Fruit fly (Drosophila melanogaster): ENCODE results near the gene Zmynd8.

Zmynd8 gene

DNA sequence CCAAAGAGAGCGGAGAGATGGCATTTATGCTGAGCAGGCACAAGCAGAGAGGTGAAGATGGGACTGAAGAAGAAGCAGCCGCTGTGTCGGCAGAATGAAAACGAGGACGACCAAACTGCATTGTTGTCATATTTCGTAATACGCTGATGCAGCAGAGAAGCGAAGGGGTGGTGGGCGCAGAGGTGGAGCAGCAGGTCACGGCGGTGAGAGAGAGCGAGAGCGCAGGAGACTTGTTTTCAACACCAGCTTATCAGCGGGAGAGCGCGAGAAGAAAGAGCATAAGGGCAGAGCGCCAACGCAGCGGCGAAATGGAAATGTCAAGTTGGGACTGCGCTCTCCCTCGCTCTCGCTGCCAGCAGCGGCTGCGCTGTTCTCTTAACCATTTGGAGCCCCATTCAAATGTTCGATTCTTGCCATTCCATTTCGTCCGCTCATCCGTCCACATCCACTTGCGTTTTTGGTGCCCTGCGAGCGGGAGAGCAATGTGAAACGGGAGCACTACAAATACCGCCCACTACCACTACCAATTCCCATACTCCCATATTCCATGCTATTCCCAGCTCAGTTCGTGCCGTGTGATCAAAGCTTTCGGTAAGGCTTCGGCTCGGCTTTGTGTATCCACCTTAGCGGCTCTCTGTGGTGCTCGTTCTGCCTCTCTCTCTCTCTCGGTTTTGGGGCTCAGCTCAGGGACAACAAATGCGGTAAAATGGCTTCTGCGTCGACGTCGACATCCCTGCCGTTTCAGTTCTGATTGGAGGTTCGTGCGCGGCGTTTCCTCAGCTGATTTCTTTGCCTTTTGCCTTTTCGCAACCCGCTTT, 44.2 kb downstream of the Zmynd8 start, which contains the start of gene ttk:
TSS of gene ttk (plus strand) at position 562 of the 818 bp plus-strand sequence.
- 0 out of 2 replicates have a peak, but pooled peaks have one; percentile 20 for TF ChIP-seq CG10348 (GFP tag; IDR thresholded peaks at IDR 0.05)
- peak; percentile 35 for TF ChIP-seq Snoo (tag; optimal IDR thresholded peaks at IDR 0.05)
- peak; percentile 21 for TF ChIP-seq Pif1B (GFP tag; optimal IDR thresholded peaks at IDR 0.05)
- TF ChIP-seq CG32121 (GFP tag; IDR thresholded peaks at IDR 0.05): 0 out of 2 replicates have a peak, but pooled peaks have one; percentile 6
- peak; percentile 58 for TF ChIP-seq CG13204 (GFP tag; optimal IDR thresholded peaks at IDR 0.05)
- TF ChIP-seq CG34367 (tag; optimal IDR thresholded peaks at IDR 0.05): no peak
- TF ChIP-seq EcR (GFP tag; optimal IDR thresholded peaks at IDR 0.05): peak; percentile 91
- TF ChIP-seq CG4496 (GFP tag; IDR thresholded peaks at IDR 0.05): peak; percentile 80
- peak; percentile 20 for TF ChIP-seq gl (tag; optimal IDR thresholded peaks at IDR 0.05)
- TF ChIP-seq Ets98B (GFP tag; IDR thresholded peaks at IDR 0.05): peak; percentile 42; the same call in 1 of the 2 replicates
- TF ChIP-seq rn (GFP tag; IDR thresholded peaks at IDR 0.05): no peak
- TF ChIP-seq CG8159 (tag; optimal IDR thresholded peaks at IDR 0.05): peak; percentile 24
- TF ChIP-seq fd96Ca (GFP tag; IDR thresholded peaks at IDR 0.05): peak; percentile 59; the same call in 2 of the 3 replicates
- TF ChIP-seq Pif1A (GFP tag; optimal IDR thresholded peaks at IDR 0.05): peak; percentile 31
- no peak for TF ChIP-seq CG14655 (GFP tag; optimal IDR thresholded peaks at IDR 0.05)
- no peak for TF ChIP-seq CG9948 (tag; optimal IDR thresholded peaks at IDR 0.05)
- no peak for TF ChIP-seq CG17806 (tag; optimal IDR thresholded peaks at IDR 0.05)
- TF ChIP-seq CG8301 (tag; optimal IDR thresholded peaks at IDR 0.05): peak; percentile 0

DNA sequence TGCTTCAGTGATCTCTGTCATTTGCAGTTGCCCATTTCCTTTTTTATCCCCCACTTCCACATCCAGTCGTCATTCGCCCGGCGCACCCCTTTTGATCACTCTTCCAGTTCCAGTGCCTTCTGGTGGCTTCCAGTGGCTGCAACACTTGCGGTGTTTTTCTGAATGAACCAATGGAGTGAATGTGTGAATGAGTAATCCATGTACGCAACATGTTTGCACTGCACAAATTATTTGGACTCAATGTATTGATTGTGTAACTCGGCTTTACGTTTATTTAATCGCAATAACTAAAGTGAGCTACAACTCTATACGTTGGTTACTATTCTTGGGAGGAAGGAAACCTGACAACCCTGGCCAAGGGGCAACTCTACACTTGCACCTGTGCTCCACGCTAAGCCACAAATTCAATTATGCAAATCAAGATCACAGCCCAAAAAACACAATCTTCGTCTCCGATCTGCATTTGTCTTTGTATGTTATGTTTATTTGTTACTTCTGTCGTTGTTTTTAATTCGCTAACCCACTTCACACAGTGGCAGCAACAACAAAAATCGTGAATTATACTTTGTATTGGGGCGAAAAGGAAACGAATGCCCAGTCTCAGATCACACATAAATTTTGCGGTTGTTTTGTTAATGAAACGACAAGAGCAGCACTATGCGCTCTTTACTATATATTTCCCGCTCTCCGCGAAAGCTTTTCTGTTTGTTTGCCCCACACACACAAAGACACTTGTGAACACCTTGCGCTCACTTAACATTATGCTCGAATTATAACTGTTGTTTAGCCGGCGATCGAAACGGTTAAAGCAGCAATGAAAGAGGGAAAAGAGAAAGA, 45.8 kb downstream of the Zmynd8 start:
- TF ChIP-seq CG14655 (GFP tag; optimal IDR thresholded peaks at IDR 0.05): peak; percentile 6
- no peak for TF ChIP-seq CG8159 (tag; optimal IDR thresholded peaks at IDR 0.05)
- TF ChIP-seq CG4496 (GFP tag; IDR thresholded peaks at IDR 0.05): peak; percentile 53; the same call in 1 of the 3 replicates

DNA sequence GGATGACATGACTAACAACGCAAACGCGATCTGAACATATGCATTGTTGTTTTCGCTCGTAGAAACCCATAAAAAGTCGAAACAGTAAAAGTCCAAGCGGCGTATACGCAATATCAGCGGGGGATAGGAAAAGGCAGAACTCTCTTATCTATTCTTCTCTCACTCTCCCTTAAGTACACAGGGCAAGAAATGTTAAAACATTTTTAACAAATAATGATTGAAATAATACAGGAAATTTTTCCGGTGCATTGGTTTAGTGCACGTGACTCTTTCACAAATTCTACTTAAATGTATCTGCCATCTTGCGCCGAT, 46.4 kb downstream of the Zmynd8 start:
- TF ChIP-seq rn (GFP tag; IDR thresholded peaks at IDR 0.05) (no peak), CG8301 (tag; optimal IDR thresholded peaks at IDR 0.05) (no peak), EcR (GFP tag; optimal IDR thresholded peaks at IDR 0.05) (no peak), CG14655 (GFP tag; optimal IDR thresholded peaks at IDR 0.05) (no peak), Snoo (tag; optimal IDR thresholded peaks at IDR 0.05) (peak; percentile 2)

DNA sequence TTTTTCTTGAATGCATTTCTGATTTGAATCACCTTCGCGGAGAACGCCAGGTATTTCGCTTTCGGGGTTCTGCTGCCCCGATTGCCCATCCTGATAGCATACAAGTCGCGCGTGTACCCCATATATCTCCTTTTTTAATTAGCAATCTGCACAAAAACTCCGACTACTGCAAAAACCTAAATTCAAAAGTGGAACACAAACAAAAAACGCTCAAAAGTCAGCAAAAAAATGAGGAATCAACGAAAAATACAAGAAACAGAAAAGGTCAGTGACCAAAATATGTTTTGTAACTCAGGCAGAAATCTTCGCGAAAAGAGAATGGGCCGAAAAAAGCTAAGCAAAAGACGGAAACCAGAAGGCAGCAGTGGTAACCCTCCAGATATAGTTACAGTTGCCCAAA, 47.0 kb downstream of the Zmynd8 start:
- TF ChIP-seq Pif1A (GFP tag; optimal IDR thresholded peaks at IDR 0.05) (no peak), CG8301 (tag; optimal IDR thresholded peaks at IDR 0.05) (no peak), rn (GFP tag; IDR thresholded peaks at IDR 0.05) (no peak), CG34367 (tag; optimal IDR thresholded peaks at IDR 0.05) (no peak), CG12605 (GFP tag; IDR thresholded peaks at IDR 0.05) (no peak), Ets98B (GFP tag; IDR thresholded peaks at IDR 0.05) (no peak), fd96Ca (GFP tag; IDR thresholded peaks at IDR 0.05) (no peak), Pif1B (GFP tag; optimal IDR thresholded peaks at IDR 0.05) (no peak), CG32121 (GFP tag; IDR thresholded peaks at IDR 0.05) (no peak), CG9948 (tag; optimal IDR thresholded peaks at IDR 0.05) (no peak), CG17806 (tag; optimal IDR thresholded peaks at IDR 0.05) (no peak)

DNA sequence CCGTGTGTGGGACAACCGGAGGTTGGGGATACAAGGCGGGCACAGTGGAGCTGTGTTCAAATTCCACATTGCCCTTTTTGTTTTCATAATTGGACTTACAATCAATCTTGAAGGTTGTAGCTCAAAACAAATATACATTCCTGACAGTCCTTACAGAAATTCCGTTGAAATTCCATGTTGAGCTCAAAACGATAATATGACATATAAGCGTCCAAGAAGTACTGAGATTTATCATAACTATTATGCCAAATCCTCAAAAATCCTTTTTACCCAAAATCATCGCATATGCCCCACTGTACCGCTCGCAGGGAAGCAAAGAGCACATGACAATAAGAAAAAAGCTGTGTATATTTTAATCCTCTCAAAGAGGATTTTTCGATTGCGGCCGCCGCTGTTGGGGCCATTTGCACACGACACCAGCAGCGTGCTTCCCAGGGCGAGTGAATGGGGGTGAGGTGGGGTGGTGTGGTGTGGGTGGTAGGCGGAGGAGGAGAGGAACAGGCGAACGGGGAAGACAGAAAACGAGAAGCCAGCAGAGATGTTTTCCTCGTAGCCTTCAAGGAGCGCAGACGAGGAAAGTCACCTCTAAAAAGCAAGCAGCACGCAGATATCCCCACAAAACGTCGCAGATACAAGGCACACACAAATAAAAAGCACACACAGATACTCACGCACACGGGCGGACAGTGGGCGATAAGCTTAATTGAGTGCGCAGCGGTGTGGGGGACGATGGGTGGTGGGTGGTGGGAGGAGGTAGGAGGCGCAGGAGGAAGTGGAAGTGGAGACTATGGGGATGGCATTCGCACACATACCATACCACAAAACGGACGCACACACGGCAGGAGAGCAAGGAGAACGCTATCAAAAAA, 48.3 kb downstream of the Zmynd8 start:
- TF ChIP-seq Ets98B (GFP tag; IDR thresholded peaks at IDR 0.05) (peak; percentile 31), CG8159 (tag; optimal IDR thresholded peaks at IDR 0.05) (peak; percentile 84), CG15710 (tag; optimal IDR thresholded peaks at IDR 0.05) (peak; percentile 89), Snoo (tag; optimal IDR thresholded peaks at IDR 0.05) (peak; percentile 75), CG13204 (GFP tag; optimal IDR thresholded peaks at IDR 0.05) (peak; percentile 67), CG32121 (GFP tag; IDR thresholded peaks at IDR 0.05) (peak; percentile 67), rn (GFP tag; IDR thresholded peaks at IDR 0.05) (peak; percentile 52), CG17806 (tag; optimal IDR thresholded peaks at IDR 0.05) (peak; percentile 79), fd96Ca (GFP tag; IDR thresholded peaks at IDR 0.05) (peak; percentile 81), D1 (tag; optimal IDR thresholded peaks at IDR 0.05) (peak; percentile 62), Pif1B (GFP tag; optimal IDR thresholded peaks at IDR 0.05) (peak; percentile 85), CG8301 (tag; optimal IDR thresholded peaks at IDR 0.05) (peak; percentile 76), CG9948 (tag; optimal IDR thresholded peaks at IDR 0.05) (peak; percentile 86), CG14655 (GFP tag; optimal IDR thresholded peaks at IDR 0.05) (peak; percentile 81), EcR (GFP tag; optimal IDR thresholded peaks at IDR 0.05) (no peak), gl (tag; optimal IDR thresholded peaks at IDR 0.05) (peak; percentile 66), Pif1A (GFP tag; optimal IDR thresholded peaks at IDR 0.05) (peak; percentile 89), CG4496 (GFP tag; IDR thresholded peaks at IDR 0.05) (peak; percentile 63; the same call in 1 of the 3 replicates), CG34367 (tag; optimal IDR thresholded peaks at IDR 0.05) (peak; percentile 79), CG12605 (GFP tag; IDR thresholded peaks at IDR 0.05) (no peak), CG10348 (GFP tag; IDR thresholded peaks at IDR 0.05) (peak; percentile 46; the same call in 1 of the 2 replicates)

All from whole organism, pupa.